Fruit fly (Drosophila melanogaster): ENCODE measurements around the gene CG13999.

DNA sequence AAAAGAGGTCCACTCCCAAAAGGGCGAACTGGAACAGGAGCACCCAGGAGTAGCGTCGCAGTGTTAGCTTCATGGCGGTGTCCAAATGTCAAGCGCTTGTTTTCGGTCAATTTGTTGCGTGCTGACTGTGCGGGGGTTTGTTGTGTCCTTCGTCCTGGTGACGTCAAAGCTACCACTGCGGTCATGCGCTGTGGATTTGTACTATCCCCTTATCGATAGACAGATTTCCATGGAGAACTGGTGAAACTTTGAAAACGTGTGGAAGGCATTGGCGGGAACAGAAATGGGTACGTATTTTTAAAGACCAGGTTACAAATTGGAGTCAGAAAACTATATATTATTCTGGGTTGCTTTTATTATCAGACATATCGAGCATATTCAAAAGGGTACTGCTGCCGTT is at the start of gene CG13999:
- TF ChIP-seq lola (GFP tag; optimal IDR thresholded peaks at IDR 0.05) = no peak
- TF ChIP-seq Usf (GFP tag; optimal IDR thresholded peaks at IDR 0.05) = no peak
- TF ChIP-seq CG5953 (GFP tag; IDR thresholded peaks at IDR 0.05) = no peak
- TF ChIP-seq tgo (GFP tag; IDR thresholded peaks at IDR 0.05) = no peak
- no peak for TF ChIP-seq trem (tag; optimal IDR thresholded peaks at IDR 0.05)
- TF ChIP-seq PHDP (tag; optimal IDR thresholded peaks at IDR 0.05) = no peak
- TF ChIP-seq bowl (GFP tag; IDR thresholded peaks at IDR 0.05) = no peak
